Worm (Caenorhabditis elegans): ENCODE results near the gene ZK1290.10.

ZK1290.10 gene

DNA sequence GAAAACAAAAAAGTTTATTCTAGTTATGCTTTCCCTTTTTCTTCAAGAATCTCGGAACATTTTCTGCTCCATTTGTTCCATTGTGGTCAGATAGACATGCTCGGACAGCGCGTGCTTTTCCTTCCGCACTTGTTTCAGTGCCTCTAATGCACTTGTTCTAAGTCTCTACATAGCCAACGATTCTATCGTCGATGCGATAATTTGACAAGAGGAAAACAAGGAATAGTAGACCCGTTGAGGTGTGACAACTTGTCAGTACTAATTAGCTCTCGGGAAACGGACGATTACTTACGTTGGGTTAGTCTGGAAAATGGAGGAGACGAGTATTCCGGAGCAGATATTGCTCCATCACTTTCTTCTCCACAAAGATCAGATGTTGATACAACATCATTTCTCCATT, 34.6 kb upstream of the ZK1290.10 start:
- TF ChIP-seq nhr-76 (tag; optimal IDR thresholded peaks at IDR 0.05): no peak
- TF ChIP-seq snpc-4 (tag; optimal IDR thresholded peaks at IDR 0.05): no peak
- TF ChIP-seq nhr-28 (tag; optimal IDR thresholded peaks at IDR 0.05): no peak
- TF ChIP-seq elt-3 (tag; optimal IDR thresholded peaks at IDR 0.05): no peak
- no peak for TF ChIP-seq nhr-12 (tag; optimal IDR thresholded peaks at IDR 0.05)
- TF ChIP-seq ztf-11 (tag; optimal IDR thresholded peaks at IDR 0.05): no peak
- no peak for TF ChIP-seq cnd-1 (tag; optimal IDR thresholded peaks at IDR 0.05)
- TF ChIP-seq ces-1 (GFP tag; optimal IDR thresholded peaks at IDR 0.05): peak; percentile 26

DNA sequence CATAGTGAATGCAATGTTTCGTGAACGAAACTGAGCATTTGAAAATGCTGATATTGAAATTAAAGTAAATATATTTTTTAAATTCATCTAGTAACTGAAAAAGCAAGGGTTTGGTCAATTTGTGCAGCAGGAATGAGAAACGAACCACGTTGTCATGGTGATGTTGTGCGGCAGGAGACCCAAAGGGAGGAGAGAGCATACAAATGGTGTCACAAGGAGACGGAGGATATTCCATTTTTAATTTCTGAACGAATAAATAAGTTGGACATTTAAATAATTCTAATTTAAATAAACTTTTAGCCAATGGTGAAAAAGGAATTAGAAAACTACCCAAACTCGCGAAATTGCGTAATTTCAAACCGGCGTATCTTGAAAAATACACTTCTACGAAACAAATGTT, 29.8 kb upstream of the ZK1290.10 start, which contains the start of gene mks-3:
Gene mks-3 (minus strand): TSS at position 101 of the 400 bp plus-strand sequence.
- TF ChIP-seq bed-3 (GFP tag; optimal IDR thresholded peaks at IDR 0.05): no peak
- no peak for TF ChIP-seq pha-4 (tag; optimal IDR thresholded peaks at IDR 0.05)
- no peak for TF ChIP-seq flh-1 (GFP tag; optimal IDR thresholded peaks at IDR 0.05)
- TF ChIP-seq hlh-1 (tag; optimal IDR thresholded peaks at IDR 0.05): no peak
- TF ChIP-seq elt-1 (tag; optimal IDR thresholded peaks at IDR 0.05; ENCODE audit: borderline replicate concordance, insufficient read depth): no peak
- no peak for TF ChIP-seq zip-8 (tag; optimal IDR thresholded peaks at IDR 0.05)
- TF ChIP-seq snpc-4 (tag; optimal IDR thresholded peaks at IDR 0.05): no peak
- TF ChIP-seq nhr-2 (tag; optimal IDR thresholded peaks at IDR 0.05): no peak
- no peak for TF ChIP-seq M03D4.4 (tag; optimal IDR thresholded peaks at IDR 0.05)
- no peak for TF ChIP-seq lin-32 (GFP tag; optimal IDR thresholded peaks at IDR 0.05)
- TF ChIP-seq cnd-1 (tag; optimal IDR thresholded peaks at IDR 0.05): no peak
- no peak for TF ChIP-seq mls-2 (tag; optimal IDR thresholded peaks at IDR 0.05)

ce11 chrII:7577412-7577811, 23.7 kb upstream of the ZK1290.10 start, which contains the start of gene F35D2.6:
TSS of gene F35D2.6 (plus strand) at chrII:7577712.
- TF ChIP-seq ztf-11 (tag; optimal IDR thresholded peaks at IDR 0.05) (no peak), M03D4.4 (tag; optimal IDR thresholded peaks at IDR 0.05) (no peak), unc-120 (tag; optimal IDR thresholded peaks at IDR 0.05; ENCODE audit: poor library complexity, severe bottlenecking) (no peak), ceh-83 (GFP tag; optimal IDR thresholded peaks at IDR 0.05) (no peak), drap-1 (GFP tag; optimal IDR thresholded peaks at IDR 0.05) (no peak), elt-1 (tag; optimal IDR thresholded peaks at IDR 0.05; ENCODE audit: borderline replicate concordance, insufficient read depth) (no peak), nhr-237 (tag; optimal IDR thresholded peaks at IDR 0.05) (no peak), blmp-1 (tag; optimal IDR thresholded peaks at IDR 0.05) (no peak), sptf-1 (tag; optimal IDR thresholded peaks at IDR 0.05) (no peak), tbx-8 (GFP tag; optimal IDR thresholded peaks at IDR 0.05) (no peak), pha-4 (tag; optimal IDR thresholded peaks at IDR 0.05) (no peak), lin-13 (tag; optimal IDR thresholded peaks at IDR 0.05) (no peak), nhr-76 (tag; optimal IDR thresholded peaks at IDR 0.05) (no peak), flh-1 (GFP tag; optimal IDR thresholded peaks at IDR 0.05) (no peak), nhr-28 (tag; optimal IDR thresholded peaks at IDR 0.05) (no peak), nhr-12 (tag; optimal IDR thresholded peaks at IDR 0.05) (no peak)

DNA sequence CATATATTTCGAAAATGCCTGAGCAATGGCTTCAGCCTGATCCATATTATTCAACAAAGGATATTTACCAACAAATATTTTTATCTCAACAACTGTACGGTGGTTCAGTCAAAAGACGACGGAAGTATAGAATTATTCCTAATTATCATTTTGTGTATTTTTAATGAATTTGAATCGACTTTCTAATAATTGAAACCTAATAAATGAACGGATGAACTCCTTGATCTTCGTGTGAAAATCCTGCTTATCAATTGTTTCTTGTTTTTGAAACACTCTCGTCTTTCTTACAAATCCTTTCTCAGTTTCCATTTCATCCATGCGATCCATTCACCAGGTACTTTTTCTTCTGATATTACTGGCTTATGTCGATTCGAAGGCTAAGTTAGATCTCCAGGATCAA, 21.9 kb upstream of the ZK1290.10 start, which contains the start of gene F35D2.1:
Gene F35D2.1 (plus strand): TSS at position 301 of the 400 bp plus-strand sequence.
- no peak for TF ChIP-seq nhr-76 (tag; optimal IDR thresholded peaks at IDR 0.05)
- TF ChIP-seq ceh-43 (GFP tag; optimal IDR thresholded peaks at IDR 0.05): no peak
- no peak for TF ChIP-seq sem-2 (GFP tag; optimal IDR thresholded peaks at IDR 0.05)

DNA sequence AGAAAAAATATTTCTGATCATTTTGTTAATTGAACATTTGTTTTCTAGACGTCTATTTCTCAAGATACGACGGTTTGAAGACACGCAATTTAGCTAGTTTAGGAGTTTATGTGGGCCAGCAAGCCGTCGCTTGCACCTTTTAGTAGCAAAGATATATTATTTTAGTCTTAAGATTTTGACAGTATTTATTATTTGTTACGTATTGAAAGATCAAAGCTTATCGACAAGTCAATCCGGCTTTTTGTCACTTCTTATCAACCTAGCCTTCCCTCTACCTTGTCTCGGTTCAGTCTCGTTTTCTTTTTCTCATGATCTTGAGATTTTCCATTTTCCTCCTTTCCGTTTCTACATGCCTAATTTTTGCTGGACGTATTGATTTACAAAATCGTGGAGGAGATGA, 20.4 kb upstream of the ZK1290.10 start, which contains the start of gene F35D2.2:
Gene F35D2.2 (plus strand): TSS at position 301 of the 400 bp plus-strand sequence.
- TF ChIP-seq nhr-76 (tag; optimal IDR thresholded peaks at IDR 0.05) (no peak), elt-3 (tag; optimal IDR thresholded peaks at IDR 0.05) (no peak), lin-32 (GFP tag; optimal IDR thresholded peaks at IDR 0.05) (no peak), sptf-1 (tag; optimal IDR thresholded peaks at IDR 0.05) (no peak), nhr-2 (tag; optimal IDR thresholded peaks at IDR 0.05) (no peak), tbx-8 (GFP tag; optimal IDR thresholded peaks at IDR 0.05) (no peak), ztf-11 (tag; optimal IDR thresholded peaks at IDR 0.05) (no peak), blmp-1 (tag; optimal IDR thresholded peaks at IDR 0.05) (no peak), sem-2 (GFP tag; optimal IDR thresholded peaks at IDR 0.05) (no peak), bed-3 (GFP tag; optimal IDR thresholded peaks at IDR 0.05) (no peak), cnd-1 (tag; optimal IDR thresholded peaks at IDR 0.05) (no peak)

DNA sequence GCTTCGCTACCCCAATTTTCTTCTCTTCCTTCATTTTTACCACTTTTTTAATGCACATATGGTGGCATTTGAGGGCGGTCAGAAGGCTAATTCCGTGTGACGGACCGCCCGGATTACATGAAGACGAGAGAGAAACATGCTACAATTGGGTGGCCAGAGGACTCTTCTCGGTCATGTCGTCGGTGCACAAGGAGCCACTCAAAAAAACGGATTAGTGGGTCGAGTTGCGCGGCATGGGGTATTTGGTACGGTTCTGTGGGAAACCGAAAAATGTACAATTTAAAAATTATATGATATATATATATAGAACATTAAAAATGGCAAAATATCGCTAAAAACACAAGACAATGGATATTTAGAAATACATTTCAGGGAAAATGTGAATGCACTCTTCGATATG, 17.1 kb upstream of the ZK1290.10 start:
- peak; percentile 87 for TF ChIP-seq nhr-2 (tag; optimal IDR thresholded peaks at IDR 0.05)
- no peak for TF ChIP-seq drap-1 (GFP tag; optimal IDR thresholded peaks at IDR 0.05)

Measured in whole organism, mixed stage, embryonic.